Worm (Caenorhabditis elegans) whole organism, early embryonic: ENCODE results near the gene clic-1.
A peak's percentile ranks its signal among the peaks of the same experiment; 100 is the strongest.

Experiments used
- B0310.2 ChIP-seq: sonication (generic microtip); optimal IDR thresholded peaks from 2 replicates; lab custom pipeline; 2016; ENCODE audit warnings: mild to moderate bottlenecking, missing genetic modification characterization, missing compliant biosample characterization
- F13C5.2 ChIP-seq: sonication (generic microtip); optimal IDR thresholded peaks from 2 replicates; lab custom pipeline; 2017; ENCODE audit warnings: mild to moderate bottlenecking, missing genetic modification characterization, inconsistent platforms, missing compliant biosample characterization
- aly-1 ChIP-seq: sonication (generic microtip); optimal IDR thresholded peaks from 2 replicates; lab custom pipeline; 2016; ENCODE audit warnings: missing genetic modification characterization, missing compliant biosample characterization
- ama-1 ChIP-seq: fragments of 150-350 bp; optimal IDR thresholded peaks from 2 replicates; lab custom pipeline; 2014
- ceh-13 ChIP-seq: fragments of 200-800 bp; sonication (Bioruptor generic); optimal IDR thresholded peaks from 2 replicates; lab custom pipeline; 2018; ENCODE audit warnings: mild to moderate bottlenecking, missing genetic modification characterization, missing compliant biosample characterization
- ceh-36 ChIP-seq: sonication (generic microtip); optimal IDR thresholded peaks from 2 replicates; lab custom pipeline; 2016; ENCODE audit warnings: missing genetic modification characterization, inconsistent platforms, missing compliant biosample characterization
- ets-7 ChIP-seq: sonication (generic microtip); optimal IDR thresholded peaks from 2 replicates; lab custom pipeline; 2016; ENCODE audit warnings: missing genotype, missing genetic modification characterization, missing compliant biosample characterization
- flt-1 ChIP-seq: fragments of 200-800 bp; sonication (Bioruptor generic); IDR thresholded peaks from 2 replicates; pipeline ENCODE4 v1.3.6; 2022; ENCODE audit warnings: missing genetic modification characterization, missing compliant biosample characterization
- hmbx-1 ChIP-seq: sonication (generic microtip); optimal IDR thresholded peaks from 2 replicates; lab custom pipeline; 2016; ENCODE audit warnings: mild to moderate bottlenecking, missing genetic modification characterization, missing compliant biosample characterization
- hmg-4 ChIP-seq: fragments of 200-800 bp; sonication (Bioruptor generic); optimal IDR thresholded peaks from 2 replicates; lab custom pipeline; 2018; ENCODE audit warnings: mild to moderate bottlenecking, missing genetic modification characterization, missing compliant biosample characterization
- hnd-1 ChIP-seq: sonication (generic microtip); optimal IDR thresholded peaks from 2 replicates; lab custom pipeline; 2016; ENCODE audit warnings: missing genetic modification characterization, missing compliant biosample characterization
- pes-1 ChIP-seq: fragments of 200-800 bp; sonication (Bioruptor generic); IDR thresholded peaks from 2 replicates; pipeline ENCODE4 v1.3.6; 2022; ENCODE audit warnings: missing genetic modification reagents, missing genetic modification characterization, missing compliant biosample characterization
- scrt-1 ChIP-seq: fragments of 200-800 bp; sonication (Bioruptor generic); IDR thresholded peaks from 2 replicates; pipeline ENCODE4 v1.3.6; 2022; ENCODE audit warnings: missing genetic modification characterization, missing compliant biosample characterization
- sea-1 ChIP-seq: fragments of 200-800 bp; sonication (Bioruptor generic); conservative IDR thresholded peaks from 2 replicates; pipeline ENCODE4 v1.3.6; 2022; ENCODE audit warnings: missing genetic modification characterization, missing compliant biosample characterization
- tbx-11 ChIP-seq: fragments of 200-800 bp; sonication (Bioruptor generic); IDR thresholded peaks from 2 replicates; pipeline ENCODE4 v1.3.6; 2022; ENCODE audit warnings: missing genetic modification characterization, missing compliant biosample characterization
- tbx-37 ChIP-seq: fragments of 200-800 bp; sonication (Bioruptor generic); conservative IDR thresholded peaks from 2 replicates; pipeline ENCODE4 v1.3.6; 2022; ENCODE audit warnings: missing genetic modification reagents, missing genetic modification characterization, missing compliant biosample characterization
- tra-4 ChIP-seq: sonication (generic microtip); optimal IDR thresholded peaks from 2 replicates; lab custom pipeline; 2017; ENCODE audit warnings: missing genetic modification characterization, missing compliant biosample characterization

The clic-1 gene

ce11 chrV:7770961-7771360 is 36.2 kb upstream of the clic-1 start, which contains the start of gene frpr-3:
Gene frpr-3, plus strand, starts transcription at chrV:7771261.
- TF ChIP-seq hmbx-1 (tag; lab: Kevin White, UChicago) (no peak), ceh-13 (GFP tag; lab: Kevin White, UChicago) (no peak), hnd-1 (tag; lab: Kevin White, UChicago) (no peak), flt-1 (GFP tag; lab: Robert Waterston, UW) (no peak), tbx-11 (GFP tag; lab: Robert Waterston, UW) (no peak), pes-1 (no peak), sea-1 (GFP tag; lab: Robert Waterston, UW) (no peak), tra-4 (no peak)

- no peak for TF ChIP-seq aly-1 (tag; lab: Kevin White, UChicago)
- no peak for TF ChIP-seq tra-4
- no peak for TF ChIP-seq scrt-1 (GFP tag; lab: Robert Waterston, UW)
- no peak for TF ChIP-seq hmg-4 (GFP tag; lab: Kevin White, UChicago)
- TF ChIP-seq hnd-1 (tag; lab: Kevin White, UChicago), result no peak
- no peak for TF ChIP-seq ama-1
- no peak for TF ChIP-seq flt-1 (GFP tag; lab: Robert Waterston, UW)
- TF ChIP-seq ceh-13 (GFP tag; lab: Kevin White, UChicago), result no peak
- TF ChIP-seq pes-1, result no peak
- no peak for TF ChIP-seq hmbx-1 (tag; lab: Kevin White, UChicago)
- TF ChIP-seq ceh-36 (tag; lab: Kevin White, UChicago), result no peak
- TF ChIP-seq sea-1 (GFP tag; lab: Robert Waterston, UW), result no peak
- TF ChIP-seq F13C5.2 (tag; lab: Kevin White, UChicago), result no peak
- TF ChIP-seq ets-7 (tag; lab: Kevin White, UChicago), result no peak
- no peak for TF ChIP-seq tbx-37 (GFP tag; lab: Robert Waterston, UW)
- no peak for TF ChIP-seq tbx-11 (GFP tag; lab: Robert Waterston, UW)
- TF ChIP-seq B0310.2 (tag; lab: Kevin White, UChicago), result no peak
Observed at ce11 chrV:7761906-7762305, 27.2 kb upstream of the clic-1 start.

ce11 chrV:7760174-7760573 is 25.5 kb upstream of the clic-1 start, which contains the start of gene hint-3:
Gene hint-3, plus strand, starts transcription at chrV:7760474.
- TF ChIP-seq aly-1 (tag; lab: Kevin White, UChicago) (no peak), hnd-1 (tag; lab: Kevin White, UChicago) (no peak), hmg-4 (GFP tag; lab: Kevin White, UChicago) (no peak), sea-1 (GFP tag; lab: Robert Waterston, UW) (no peak), tbx-37 (GFP tag; lab: Robert Waterston, UW) (no peak), flt-1 (GFP tag; lab: Robert Waterston, UW) (no peak), ama-1 (no peak)

- TF ChIP-seq pes-1 (no peak), hnd-1 (tag; lab: Kevin White, UChicago) (no peak), ets-7 (tag; lab: Kevin White, UChicago) (no peak), aly-1 (tag; lab: Kevin White, UChicago) (no peak), hmg-4 (GFP tag; lab: Kevin White, UChicago) (no peak), B0310.2 (tag; lab: Kevin White, UChicago) (no peak), ceh-13 (GFP tag; lab: Kevin White, UChicago) (no peak), F13C5.2 (tag; lab: Kevin White, UChicago) (no peak), tra-4 (no peak), ama-1 (no peak), flt-1 (GFP tag; lab: Robert Waterston, UW) (no peak), tbx-11 (GFP tag; lab: Robert Waterston, UW) (no peak)
Observed at ce11 chrV:7759270-7759669, 24.6 kb upstream of the clic-1 start.

- TF ChIP-seq ama-1 (no peak), tra-4 (no peak), ets-7 (tag; lab: Kevin White, UChicago) (no peak), B0310.2 (tag; lab: Kevin White, UChicago) (no peak), F13C5.2 (tag; lab: Kevin White, UChicago) (no peak), tbx-37 (GFP tag; lab: Robert Waterston, UW) (no peak)
Observed at ce11 chrV:7755991-7756390, 21.3 kb upstream of the clic-1 start.

- TF ChIP-seq hmg-4 (GFP tag; lab: Kevin White, UChicago), result no peak
Observed at ce11 chrV:7754557-7754956, 19.8 kb upstream of the clic-1 start, which contains the start of gene T05B11.4. Gene T05B11.4, minus strand, starts transcription at chrV:7754657.

ce11 chrV:7749708-7750107 is 15.0 kb upstream of the clic-1 start:
- TF ChIP-seq hmbx-1 (tag; lab: Kevin White, UChicago) (no peak), flt-1 (GFP tag; lab: Robert Waterston, UW) (no peak), ama-1 (no peak), B0310.2 (tag; lab: Kevin White, UChicago) (no peak), tbx-11 (GFP tag; lab: Robert Waterston, UW) (no peak), hnd-1 (tag; lab: Kevin White, UChicago) (no peak), F13C5.2 (tag; lab: Kevin White, UChicago) (no peak), ets-7 (tag; lab: Kevin White, UChicago) (no peak), sea-1 (GFP tag; lab: Robert Waterston, UW) (no peak), pes-1 (no peak), tra-4 (no peak), aly-1 (tag; lab: Kevin White, UChicago) (no peak), ceh-36 (tag; lab: Kevin White, UChicago) (no peak)

- peak; percentile 88 for TF ChIP-seq ets-7 (tag; lab: Kevin White, UChicago)
- TF ChIP-seq hmg-4 (GFP tag; lab: Kevin White, UChicago), result no peak
Observed at ce11 chrV:7747987-7748607, 13.4 kb upstream of the clic-1 start.
